Worm (Caenorhabditis elegans): ENCODE results near the gene math-6.

The math-6 gene

DNA sequence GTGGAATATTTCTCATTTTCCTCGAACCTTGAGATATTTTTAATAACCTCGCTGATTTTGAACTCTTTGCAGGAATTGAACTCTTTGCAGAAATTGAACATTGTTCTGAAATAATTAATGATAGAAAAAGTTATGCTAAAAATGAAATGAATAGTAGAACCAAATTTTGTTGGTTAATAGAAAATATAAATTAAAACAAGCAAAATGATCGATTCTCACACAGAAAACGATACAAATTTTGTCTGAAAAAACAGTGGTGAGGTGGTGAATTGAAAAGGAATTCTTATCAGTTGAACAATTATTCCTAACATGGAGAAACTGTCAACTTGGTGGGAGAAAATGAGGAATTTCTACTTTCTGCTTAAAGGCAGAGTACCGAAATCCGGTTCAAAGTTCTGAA, at the start of gene math-6:
TSS of gene math-6 (minus strand) at position 101 of the 400 bp plus-strand sequence.
- TF ChIP-seq W03F9.2 (tag; optimal IDR thresholded peaks at IDR 0.05) (no peak), dao-5 (tag; optimal IDR thresholded peaks at IDR 0.05) (no peak), him-1 (tag; optimal IDR thresholded peaks at IDR 0.05) (no peak)

DNA sequence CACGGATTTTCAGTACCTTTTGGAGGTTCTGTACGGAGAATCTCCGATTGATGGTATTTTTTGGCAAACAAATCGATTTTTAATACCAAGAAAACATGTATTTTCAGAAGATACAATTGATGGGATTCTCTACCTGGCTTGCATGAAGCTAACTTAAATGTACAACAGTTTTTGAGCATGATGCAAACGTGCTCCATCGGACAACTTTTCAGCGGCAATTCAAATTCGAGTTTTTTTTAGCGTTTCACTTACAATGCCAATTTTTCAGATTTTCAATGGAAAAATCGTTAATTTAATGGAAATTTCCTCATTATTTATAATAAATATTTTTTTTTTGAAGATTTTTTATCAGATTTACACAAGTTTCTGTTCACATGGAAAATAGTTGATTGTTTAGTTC, 44.0 kb upstream of the math-6 start:
- no peak for TF ChIP-seq W03F9.2 (tag; optimal IDR thresholded peaks at IDR 0.05)
- no peak for TF ChIP-seq him-1 (tag; optimal IDR thresholded peaks at IDR 0.05)
- no peak for TF ChIP-seq dao-5 (tag; optimal IDR thresholded peaks at IDR 0.05)

DNA sequence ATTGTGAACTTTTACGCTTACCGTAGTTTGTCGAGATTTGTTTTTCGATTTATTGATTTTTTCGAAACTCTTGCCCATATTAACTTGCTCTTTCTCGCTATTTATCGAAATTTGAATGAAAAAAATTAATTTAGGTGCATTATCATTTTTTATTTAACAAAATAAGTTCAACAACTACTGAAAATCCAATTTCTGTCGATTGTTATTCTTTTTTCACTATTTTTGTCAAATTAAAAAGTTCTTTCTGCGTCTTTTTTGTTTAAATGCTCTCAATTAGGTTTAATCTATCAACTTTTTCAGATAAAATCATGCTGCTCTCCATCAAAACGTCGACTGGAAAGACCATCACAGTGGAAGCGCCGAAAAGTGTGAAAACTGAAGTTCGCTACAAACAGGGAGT, 41.6 kb upstream of the math-6 start, which contains the start of gene F52C6.2:
TSS of gene F52C6.2 (plus strand) at position 301 of the 400 bp plus-strand sequence.
- TF ChIP-seq dao-5 (tag; optimal IDR thresholded peaks at IDR 0.05) (no peak), him-1 (tag; optimal IDR thresholded peaks at IDR 0.05) (no peak), W03F9.2 (tag; optimal IDR thresholded peaks at IDR 0.05) (no peak)

DNA sequence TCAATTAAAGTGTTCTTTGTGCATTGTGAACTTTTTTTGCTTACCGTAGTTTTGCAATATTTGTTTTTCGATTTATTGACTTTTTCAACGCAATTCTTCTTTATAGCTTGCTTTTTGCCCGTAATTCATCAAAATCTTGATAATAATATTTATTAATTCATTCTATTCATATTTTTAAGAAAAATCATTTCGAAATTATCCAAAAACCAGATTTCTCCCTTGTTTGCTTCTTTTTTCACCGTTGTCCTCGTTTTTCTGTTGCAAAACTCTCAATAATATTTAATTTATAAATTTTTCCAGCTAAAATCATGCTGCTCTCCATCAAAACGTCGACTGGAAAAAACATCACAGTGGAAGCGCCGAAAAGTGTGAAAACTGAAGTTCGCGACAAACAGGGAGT, 39.9 kb upstream of the math-6 start, which contains the start of gene F52C6.3:
TSS of gene F52C6.3 (plus strand) at position 301 of the 400 bp plus-strand sequence.
- no peak for TF ChIP-seq W03F9.2 (tag; optimal IDR thresholded peaks at IDR 0.05)
- TF ChIP-seq him-1 (tag; optimal IDR thresholded peaks at IDR 0.05), result no peak
- no peak for TF ChIP-seq dao-5 (tag; optimal IDR thresholded peaks at IDR 0.05)

DNA sequence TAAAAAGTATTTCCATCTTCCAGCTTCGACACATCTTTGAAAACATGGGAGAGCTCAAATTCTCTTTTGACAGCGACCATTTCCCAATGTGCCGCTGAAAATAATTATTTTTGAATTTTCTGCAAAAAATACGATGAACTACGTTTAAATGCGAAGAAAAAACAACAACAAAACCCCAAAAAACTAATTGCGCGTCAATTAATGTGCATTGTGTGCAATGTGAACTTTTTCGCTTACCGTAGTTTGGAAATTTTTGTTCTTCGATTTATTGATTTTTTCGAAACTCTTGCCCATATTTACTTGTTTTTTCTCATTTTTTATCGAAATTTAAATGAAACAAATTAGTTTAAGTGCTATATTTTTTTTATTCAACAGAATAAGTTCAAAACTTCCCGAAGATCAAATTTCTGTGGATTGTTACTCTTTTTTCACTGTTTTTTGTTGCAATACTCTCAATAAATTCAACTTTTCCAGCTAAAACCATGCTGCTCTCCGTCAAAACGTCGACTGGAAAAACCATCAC, 38.2 kb upstream of the math-6 start, which contains the start of the genes bath-2 and F52C6.4:
TSS of gene bath-2 (minus strand) at position 101 of the 523 bp plus-strand sequence.
TSS of gene F52C6.4 (plus strand) at position 473 of the 523 bp plus-strand sequence.
- no peak for TF ChIP-seq him-1 (tag; optimal IDR thresholded peaks at IDR 0.05)
- TF ChIP-seq W03F9.2 (tag; optimal IDR thresholded peaks at IDR 0.05), result no peak
- no peak for TF ChIP-seq dao-5 (tag; optimal IDR thresholded peaks at IDR 0.05)

DNA sequence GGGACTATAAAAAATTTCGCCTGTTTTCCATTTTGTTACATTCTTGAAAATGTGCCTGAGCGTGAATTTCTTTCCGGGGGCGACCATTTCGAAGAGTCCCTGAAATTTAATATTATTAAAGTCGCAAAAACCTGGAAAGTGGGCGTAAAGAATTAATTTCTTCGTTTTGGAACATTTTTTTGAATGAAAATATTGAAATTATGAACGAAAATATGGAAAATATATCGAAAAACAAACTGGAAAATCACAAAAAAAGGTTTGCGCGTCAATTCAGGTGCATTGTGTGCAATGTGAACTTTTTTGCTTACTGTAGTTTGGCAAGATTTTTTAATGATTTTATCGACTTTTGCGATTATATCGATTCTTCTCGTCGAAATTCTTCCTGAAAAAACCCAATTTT, 36.5 kb upstream of the math-6 start, which contains the start of gene bath-7:
TSS of gene bath-7 (minus strand) at position 101 of the 400 bp plus-strand sequence.
- no peak for TF ChIP-seq him-1 (tag; optimal IDR thresholded peaks at IDR 0.05)
- TF ChIP-seq dao-5 (tag; optimal IDR thresholded peaks at IDR 0.05), result no peak
- no peak for TF ChIP-seq W03F9.2 (tag; optimal IDR thresholded peaks at IDR 0.05)

DNA sequence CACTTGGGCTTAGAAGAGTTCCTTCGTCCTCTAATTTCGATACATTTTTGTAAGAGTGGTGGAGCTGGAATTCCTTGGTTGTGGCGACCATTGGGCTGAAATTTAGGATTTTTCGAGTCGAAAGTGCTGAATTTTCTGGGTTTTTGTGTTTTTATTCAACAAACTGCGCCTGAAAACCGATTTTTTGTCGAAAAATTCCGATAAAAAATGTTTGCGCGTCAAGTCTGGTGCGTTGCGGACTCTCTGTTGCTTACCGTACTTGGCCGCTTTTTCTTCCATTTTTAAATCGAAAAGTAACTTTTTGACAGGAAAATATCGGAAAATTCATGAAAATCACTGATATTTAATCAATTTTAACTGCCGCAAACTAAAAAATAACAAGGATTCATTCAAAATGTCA, 33.3 kb upstream of the math-6 start, which contains the start of gene bath-4:
TSS of gene bath-4 (minus strand) at position 101 of the 400 bp plus-strand sequence.
- no peak for TF ChIP-seq W03F9.2 (tag; optimal IDR thresholded peaks at IDR 0.05)
- no peak for TF ChIP-seq him-1 (tag; optimal IDR thresholded peaks at IDR 0.05)
- no peak for TF ChIP-seq dao-5 (tag; optimal IDR thresholded peaks at IDR 0.05)

DNA sequence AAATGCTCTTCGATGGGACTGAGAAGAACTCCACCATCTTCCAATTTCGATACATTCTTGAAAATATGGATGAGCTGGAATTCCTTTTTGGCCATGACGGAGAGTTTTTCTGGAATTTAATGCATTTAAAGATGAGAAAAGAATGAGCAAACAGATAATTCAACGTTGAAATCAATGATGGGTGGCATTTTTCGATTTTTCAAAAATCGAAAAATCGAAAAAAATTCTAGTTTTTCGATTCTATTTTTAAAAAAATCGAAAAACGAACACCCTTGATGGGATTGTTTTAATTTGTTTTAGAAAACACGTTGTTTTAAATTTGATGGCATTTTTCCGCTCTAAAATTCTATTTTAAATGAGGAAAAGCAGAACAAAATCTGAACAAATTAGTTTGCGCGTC, 28.2 kb upstream of the math-6 start, which contains the start of gene math-31:
TSS of gene math-31 (minus strand) at position 101 of the 400 bp plus-strand sequence.
- TF ChIP-seq W03F9.2 (tag; optimal IDR thresholded peaks at IDR 0.05), result no peak
- TF ChIP-seq him-1 (tag; optimal IDR thresholded peaks at IDR 0.05), result no peak

DNA sequence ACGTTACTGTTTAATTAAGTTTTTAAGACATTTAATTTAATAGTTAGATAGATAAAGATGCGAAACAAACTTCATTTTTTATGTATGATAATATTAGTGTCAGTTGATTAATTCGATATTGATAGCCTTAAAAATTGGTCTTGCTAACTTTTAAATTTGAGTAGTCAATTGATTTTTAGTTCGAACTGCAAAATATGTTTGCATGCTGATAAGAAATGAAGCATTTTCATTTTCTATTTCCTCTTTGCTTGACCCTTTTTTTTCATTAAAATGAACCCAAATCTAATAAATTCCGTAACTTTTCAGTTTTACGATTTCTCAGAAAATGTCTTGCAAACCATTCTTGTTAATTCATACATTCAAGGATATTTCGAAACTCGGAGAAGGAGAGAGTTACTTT, 20.6 kb upstream of the math-6 start, which contains the start of gene math-22:
TSS of gene math-22 (plus strand) at position 301 of the 400 bp plus-strand sequence.
- TF ChIP-seq him-1 (tag; optimal IDR thresholded peaks at IDR 0.05), result no peak
- no peak for TF ChIP-seq W03F9.2 (tag; optimal IDR thresholded peaks at IDR 0.05)
- TF ChIP-seq dao-5 (tag; optimal IDR thresholded peaks at IDR 0.05), result no peak

DNA sequence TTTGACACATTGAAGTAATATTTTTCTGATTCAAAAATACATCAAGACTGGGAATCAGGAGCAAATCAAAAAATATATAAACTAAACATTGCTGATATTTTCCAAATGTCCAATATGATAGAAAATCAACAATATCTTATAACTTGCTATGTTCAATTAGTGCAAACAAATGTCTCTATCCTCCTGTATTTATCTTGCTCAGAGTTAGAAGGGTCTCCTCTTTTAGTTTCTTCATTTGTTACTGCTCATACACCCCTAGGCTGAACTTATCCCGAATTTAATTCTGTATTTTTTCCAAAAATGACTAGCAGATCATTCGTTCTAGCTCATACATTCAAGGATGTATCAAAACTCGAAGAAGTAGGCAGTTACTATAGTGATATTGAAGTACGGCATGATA, 17.4 kb upstream of the math-6 start, which contains the start of gene math-23:
TSS of gene math-23 (plus strand) at position 301 of the 400 bp plus-strand sequence.
- TF ChIP-seq dao-5 (tag; optimal IDR thresholded peaks at IDR 0.05) (no peak), him-1 (tag; optimal IDR thresholded peaks at IDR 0.05) (no peak), W03F9.2 (tag; optimal IDR thresholded peaks at IDR 0.05) (no peak)

DNA sequence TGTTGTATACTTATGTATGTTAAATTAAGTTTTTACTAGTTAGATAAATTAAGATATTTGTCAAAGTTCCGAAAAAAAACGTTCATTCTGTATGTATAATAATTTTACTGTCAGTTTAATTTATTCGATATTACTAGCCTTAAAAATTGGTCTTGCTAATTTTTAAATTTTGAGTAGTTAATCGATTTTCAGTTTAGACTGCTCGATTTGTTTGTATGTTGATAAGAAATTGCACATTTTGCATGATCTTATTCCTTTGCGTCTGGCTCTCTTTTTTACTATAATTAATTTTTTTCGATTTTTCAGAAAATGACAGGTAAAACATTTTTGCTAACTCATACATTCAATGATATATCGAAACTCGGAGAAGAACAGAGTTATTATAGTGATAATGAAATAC, 15.4 kb upstream of the math-6 start, which contains the start of gene math-24:
TSS of gene math-24 (plus strand) at position 301 of the 400 bp plus-strand sequence.
- TF ChIP-seq dao-5 (tag; optimal IDR thresholded peaks at IDR 0.05), result no peak
- no peak for TF ChIP-seq W03F9.2 (tag; optimal IDR thresholded peaks at IDR 0.05)
- TF ChIP-seq him-1 (tag; optimal IDR thresholded peaks at IDR 0.05), result no peak

DNA sequence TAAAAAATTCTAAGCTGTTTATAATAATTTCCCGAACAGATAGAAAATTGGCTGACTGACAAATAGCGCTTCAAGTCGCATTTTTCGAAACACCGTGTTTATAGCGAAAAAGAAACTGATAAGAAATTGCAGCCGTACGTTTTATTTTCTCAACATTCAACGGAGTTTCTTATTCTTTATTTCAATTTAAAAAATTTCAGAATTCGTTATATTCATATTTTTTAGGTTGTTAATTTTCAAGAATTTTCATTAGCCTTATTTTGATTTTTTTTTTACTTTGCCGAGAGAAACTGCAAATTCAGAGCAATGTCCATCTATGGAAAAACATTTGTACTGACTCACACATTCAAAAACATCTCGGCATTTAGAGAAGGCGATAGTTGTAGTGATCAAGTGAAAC, 13.4 kb upstream of the math-6 start, which contains the start of gene C46F9.6:
TSS of gene C46F9.6 (plus strand) at position 301 of the 400 bp plus-strand sequence.
- TF ChIP-seq W03F9.2 (tag; optimal IDR thresholded peaks at IDR 0.05) (no peak), dao-5 (tag; optimal IDR thresholded peaks at IDR 0.05) (no peak), him-1 (tag; optimal IDR thresholded peaks at IDR 0.05) (no peak)

DNA sequence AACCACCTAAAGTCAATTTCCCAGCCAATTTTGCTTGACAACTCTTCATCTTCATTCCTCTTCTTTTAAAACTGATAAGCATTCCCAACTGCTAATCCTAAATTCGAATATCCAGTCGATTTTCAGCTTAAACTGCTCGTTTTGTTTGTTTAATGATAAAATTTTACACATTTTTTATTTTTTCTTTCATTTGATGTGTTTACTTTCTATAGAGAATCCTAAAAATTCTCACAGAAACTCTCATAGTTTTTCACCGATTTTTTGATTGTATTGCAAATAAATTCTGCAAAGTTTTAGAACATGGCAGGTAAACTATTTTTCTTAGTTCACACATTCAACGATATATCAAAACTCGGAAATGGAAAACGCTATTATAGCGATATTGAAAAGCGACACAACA, 11.2 kb upstream of the math-6 start, which contains the start of gene math-25:
TSS of gene math-25 (plus strand) at position 301 of the 400 bp plus-strand sequence.
- TF ChIP-seq W03F9.2 (tag; optimal IDR thresholded peaks at IDR 0.05), result no peak
- no peak for TF ChIP-seq dao-5 (tag; optimal IDR thresholded peaks at IDR 0.05)
- no peak for TF ChIP-seq him-1 (tag; optimal IDR thresholded peaks at IDR 0.05)

DNA sequence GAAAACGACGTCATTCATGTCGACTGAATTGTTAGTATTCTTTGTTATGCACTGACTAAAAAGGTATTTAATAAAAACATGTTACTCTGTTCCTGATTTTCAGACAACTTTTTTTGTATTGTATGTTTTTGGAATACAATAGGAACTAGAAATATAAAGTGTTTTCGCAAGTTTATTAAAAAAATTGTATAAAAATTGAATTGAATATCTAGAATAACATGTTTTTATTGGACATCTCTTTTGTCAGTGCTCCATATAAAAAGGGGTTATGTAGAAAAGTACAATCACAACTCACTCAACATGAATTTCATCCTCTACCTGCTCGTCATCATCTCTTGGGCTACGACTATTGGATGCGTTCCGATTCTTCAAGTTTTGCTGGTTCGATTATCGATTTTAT, 10.7 kb upstream of the math-6 start, which contains the start of gene C46F9.5:
TSS of gene C46F9.5 (plus strand) at position 301 of the 400 bp plus-strand sequence.
- TF ChIP-seq dao-5 (tag; optimal IDR thresholded peaks at IDR 0.05) (no peak), W03F9.2 (tag; optimal IDR thresholded peaks at IDR 0.05) (no peak), him-1 (tag; optimal IDR thresholded peaks at IDR 0.05) (no peak)

Data from whole organism, L4/young adult.